Fruit fly (Drosophila melanogaster) whole organism, embryonic: ENCODE data around the gene yellow-g.

ENCODE experiments used
- Adf1 ChIP-seq: fragments of 200-800 bp; sonication (Bioruptor generic); IDR thresholded peaks from 2 replicates; pipeline ENCODE4 v1.3.6; 2022; ENCODE audit warnings: missing biosample characterization, missing genetic modification characterization
- Asciz ChIP-seq: fragments of 200-800 bp; sonication (Bioruptor generic); optimal IDR thresholded peaks from 2 replicates; lab custom pipeline; 2017; ENCODE audit warnings: missing biosample characterization, mild to moderate bottlenecking, missing genetic modification characterization, missing genetic modification reagents
- Bdp1 ChIP-seq: fragments of 200-800 bp; sonication (Bioruptor generic); optimal IDR thresholded peaks from 3 replicates; lab custom pipeline; 2016; ENCODE audit warnings: missing biosample characterization, missing genetic modification characterization
- Blimp-1 ChIP-seq: fragments of 200-800 bp; sonication (Bioruptor generic); optimal IDR thresholded peaks from 3 replicates; lab custom pipeline; 2018; ENCODE audit warnings: missing biosample characterization, missing genetic modification characterization, mild to moderate bottlenecking, moderate library complexity, missing genetic modification reagents
- CG10274 ChIP-seq: fragments of 200-800 bp; sonication (Bioruptor generic); optimal IDR thresholded peaks from 3 replicates; lab custom pipeline; 2017; ENCODE audit warnings: missing biosample characterization, mild to moderate bottlenecking, missing genetic modification characterization
- CG10321 ChIP-seq: fragments of 200-800 bp; sonication (Bioruptor generic); IDR thresholded peaks from 2 replicates; pipeline ENCODE4 v1.3.6; 2022; ENCODE audit warnings: missing biosample characterization, missing genetic modification characterization
- CG10431 ChIP-seq: fragments of 200-800 bp; sonication (Bioruptor generic); optimal IDR thresholded peaks from 3 replicates; lab custom pipeline; 2018; ENCODE audit warnings: missing biosample characterization, mild to moderate bottlenecking, missing genetic modification characterization
- CG10979 ChIP-seq: fragments of 200-800 bp; sonication (Bioruptor generic); optimal IDR thresholded peaks from 2 replicates; lab custom pipeline; 2018; ENCODE audit warnings: missing biosample characterization, mild to moderate bottlenecking, missing genetic modification characterization, moderate library complexity
- CG12236 ChIP-seq: fragments of 200-800 bp; sonication (Bioruptor generic); optimal IDR thresholded peaks from 2 replicates; lab custom pipeline; 2016; ENCODE audit warnings: missing biosample characterization, missing genetic modification characterization
- CG12659 ChIP-seq: fragments of 200-800 bp; sonication (Bioruptor generic); optimal IDR thresholded peaks from 3 replicates; lab custom pipeline; 2017; ENCODE audit warnings: mild to moderate bottlenecking, missing biosample characterization, missing genetic modification reagents, missing genetic modification characterization
- CG15269 ChIP-seq: fragments of 200-800 bp; sonication (Bioruptor generic); optimal IDR thresholded peaks from 2 replicates; lab custom pipeline; 2018; ENCODE audit warnings: missing biosample characterization, mild to moderate bottlenecking, missing genetic modification characterization, moderate library complexity
- CG17385 ChIP-seq: fragments of 200-800 bp; sonication (Bioruptor generic); optimal IDR thresholded peaks from 3 replicates; lab custom pipeline; 2018; ENCODE audit warnings: missing biosample characterization, mild to moderate bottlenecking, missing genetic modification characterization
- CG18599 ChIP-seq: fragments of 200-800 bp; sonication (Bioruptor generic); optimal IDR thresholded peaks from 3 replicates; lab custom pipeline; 2017; ENCODE audit warnings: missing biosample characterization, missing genetic modification characterization, mild to moderate bottlenecking, moderate library complexity, missing genetic modification reagents
- CG2120 ChIP-seq: fragments of 200-800 bp; sonication (Bioruptor generic); optimal IDR thresholded peaks from 3 replicates; lab custom pipeline; 2016; ENCODE audit warnings: missing biosample characterization, missing genetic modification characterization
- CG2202 ChIP-seq: fragments of 200-800 bp; sonication (Bioruptor generic); optimal IDR thresholded peaks from 2 replicates; lab custom pipeline; 2018; ENCODE audit warnings: missing biosample characterization, mild to moderate bottlenecking, missing genetic modification characterization
- CG2889 ChIP-seq: fragments of 200-800 bp; sonication (Bioruptor generic); IDR thresholded peaks from 3 replicates; pipeline ENCODE4 v1.3.6; 2022; ENCODE audit warnings: missing biosample characterization, missing genetic modification characterization
- CG6254 ChIP-seq: fragments of 200-800 bp; sonication (Bioruptor generic); optimal IDR thresholded peaks from 3 replicates; lab custom pipeline; 2017; ENCODE audit warnings: mild to moderate bottlenecking, missing biosample characterization, missing genetic modification reagents, missing genetic modification characterization
- CG7357 ChIP-seq: fragments of 200-800 bp; sonication (Bioruptor generic); IDR thresholded peaks from 3 replicates; pipeline ENCODE4 v1.3.6; 2022; ENCODE audit warnings: missing biosample characterization, missing genetic modification characterization
- CG7372 ChIP-seq: fragments of 200-800 bp; sonication (Bioruptor generic); IDR thresholded peaks from 2 replicates; pipeline ENCODE4 v1.3.6; 2022; ENCODE audit warnings: missing biosample characterization, missing genetic modification characterization
- CG9437 ChIP-seq: fragments of 200-800 bp; sonication (Bioruptor generic); optimal IDR thresholded peaks from 2 replicates; lab custom pipeline; 2018; ENCODE audit warnings: missing biosample characterization, mild to moderate bottlenecking, missing genetic modification characterization
- CG9609 ChIP-seq: fragments of 200-800 bp; sonication (Bioruptor generic); optimal IDR thresholded peaks from 3 replicates; lab custom pipeline; 2016; ENCODE audit warnings: missing biosample characterization, missing genetic modification characterization
- CG9727 ChIP-seq: fragments of 200-800 bp; sonication (Bioruptor generic); optimal IDR thresholded peaks from 3 replicates; lab custom pipeline; 2017; ENCODE audit warnings: missing biosample characterization, mild to moderate bottlenecking, missing genetic modification characterization
- CrebB ChIP-seq: fragments of 200-800 bp; sonication (Bioruptor generic); optimal IDR thresholded peaks from 3 replicates; lab custom pipeline; 2018; ENCODE audit warnings: missing biosample characterization, mild to moderate bottlenecking, missing genetic modification characterization
- D19A ChIP-seq: fragments of 200-800 bp; optimal IDR thresholded peaks from 3 replicates; lab custom pipeline; 2019; ENCODE audit warnings: missing biosample characterization, mild to moderate bottlenecking, missing genetic modification characterization, moderate library complexity
- Dad ChIP-seq: fragments of 200-800 bp; sonication (Bioruptor generic); optimal IDR thresholded peaks from 3 replicates; lab custom pipeline; 2016; ENCODE audit warnings: missing biosample characterization, missing genetic modification characterization
- E2f1 ChIP-seq: fragments of 200-800 bp; sonication (Bioruptor generic); IDR thresholded peaks from 2 replicates; pipeline ENCODE4 v1.3.6; 2022; ENCODE audit warnings: missing biosample characterization, missing genetic modification characterization
- Fer1 ChIP-seq: fragments of 200-800 bp; sonication (Bioruptor generic); optimal IDR thresholded peaks from 2 replicates; lab custom pipeline; 2017; ENCODE audit warnings: missing biosample characterization, mild to moderate bottlenecking, missing genetic modification characterization
- HLH54F ChIP-seq: fragments of 200-800 bp; sonication (Bioruptor generic); optimal IDR thresholded peaks from 3 replicates; lab custom pipeline; 2016; ENCODE audit warnings: missing biosample characterization, missing genetic modification characterization
- HmgZ ChIP-seq: fragments of 200-800 bp; sonication (Bioruptor generic); optimal IDR thresholded peaks from 2 replicates; lab custom pipeline; 2018; ENCODE audit warnings: missing biosample characterization, mild to moderate bottlenecking, missing genetic modification characterization
- Hmr ChIP-seq: fragments of 200-800 bp; sonication (Bioruptor generic); optimal IDR thresholded peaks from 3 replicates; lab custom pipeline; 2017; ENCODE audit warnings: mild to moderate bottlenecking, missing biosample characterization, missing genetic modification reagents, missing genetic modification characterization
- Hmx ChIP-seq: fragments of 200-800 bp; sonication (Bioruptor generic); optimal IDR thresholded peaks from 2 replicates; lab custom pipeline; 2016; ENCODE audit warnings: missing biosample characterization, missing genetic modification characterization
- Lim3 ChIP-seq: fragments of 200-800 bp; sonication (Bioruptor generic); IDR thresholded peaks from 2 replicates; pipeline ENCODE4 v1.3.6; 2022; ENCODE audit warnings: missing biosample characterization, missing genetic modification characterization
- NFAT ChIP-seq: fragments of 200-800 bp; sonication (Bioruptor generic); IDR thresholded peaks from 2 replicates; pipeline ENCODE4 v1.3.6; 2022; ENCODE audit warnings: missing biosample characterization, missing genetic modification characterization
- Nf-YB ChIP-seq: fragments of 200-800 bp; sonication (Bioruptor generic); optimal IDR thresholded peaks from 3 replicates; lab custom pipeline; 2019; ENCODE audit warnings: missing biosample characterization, mild to moderate bottlenecking, missing genetic modification characterization, moderate library complexity
- Oli ChIP-seq: fragments of 200-800 bp; sonication (Bioruptor generic); optimal IDR thresholded peaks from 2 replicates; lab custom pipeline; 2018; ENCODE audit warnings: missing biosample characterization, mild to moderate bottlenecking, missing genetic modification characterization, moderate library complexity
- Rfx ChIP-seq: fragments of 200-800 bp; sonication (Bioruptor generic); IDR thresholded peaks from 2 replicates; pipeline ENCODE4 v1.3.6; 2022; ENCODE audit warnings: missing biosample characterization, missing genetic modification characterization
- Spps ChIP-seq: fragments of 200-800 bp; sonication (Bioruptor generic); optimal IDR thresholded peaks from 2 replicates; lab custom pipeline; 2018; ENCODE audit warnings: missing biosample characterization, mild to moderate bottlenecking, missing genetic modification characterization
- esg ChIP-seq: fragments of 200-800 bp; sonication (Bioruptor generic); conservative IDR thresholded peaks from 2 replicates; pipeline ENCODE4 v1.3.6; 2022; ENCODE audit warnings: missing biosample characterization, missing genetic modification characterization
- gem ChIP-seq: fragments of 200-800 bp; sonication (Bioruptor generic); optimal IDR thresholded peaks from 2 replicates; lab custom pipeline; 2019; ENCODE audit warnings: missing biosample characterization, mild to moderate bottlenecking, missing genetic modification characterization, moderate library complexity
- gro ChIP-seq: fragments of 200-800 bp; sonication (Bioruptor generic); optimal IDR thresholded peaks from 2 replicates; lab custom pipeline; 2016; ENCODE audit warnings: missing biosample characterization, missing genetic modification characterization
- inv ChIP-seq: fragments of 200-800 bp; sonication (Bioruptor generic); IDR thresholded peaks from 2 replicates; pipeline ENCODE4 v1.3.6; 2022; ENCODE audit warnings: missing biosample characterization, missing genetic modification characterization; ENCODE audit not compliant: partially characterized antibody
- kah ChIP-seq: fragments of 200-800 bp; sonication (Bioruptor generic); optimal IDR thresholded peaks from 2 replicates; lab custom pipeline; 2018; ENCODE audit warnings: missing biosample characterization, mild to moderate bottlenecking, missing genetic modification characterization
- luna ChIP-seq: fragments of 200-800 bp; sonication (Bioruptor generic); optimal IDR thresholded peaks from 2 replicates; lab custom pipeline; 2016; ENCODE audit warnings: missing biosample characterization, missing genetic modification characterization
- nom ChIP-seq: fragments of 200-800 bp; sonication (Bioruptor generic); optimal IDR thresholded peaks from 2 replicates; lab custom pipeline; 2017; ENCODE audit warnings: missing biosample characterization, missing genetic modification characterization, mild to moderate bottlenecking, moderate library complexity, missing genetic modification reagents
- pfk ChIP-seq: fragments of 200-800 bp; sonication (Bioruptor generic); optimal IDR thresholded peaks from 2 replicates; lab custom pipeline; 2018; ENCODE audit warnings: missing biosample characterization, mild to moderate bottlenecking, missing genetic modification characterization, moderate library complexity
- pnt ChIP-seq: fragments of 200-800 bp; sonication (Bioruptor generic); optimal IDR thresholded peaks from 3 replicates; lab custom pipeline; 2016; ENCODE audit warnings: missing biosample characterization, missing genetic modification characterization
- slou ChIP-seq: fragments of 200-800 bp; sonication (Bioruptor generic); optimal IDR thresholded peaks from 3 replicates; lab custom pipeline; 2016; ENCODE audit warnings: missing biosample characterization, missing genetic modification characterization
- sna ChIP-seq: fragments of 200-800 bp; sonication (Bioruptor generic); IDR thresholded peaks from 2 replicates; pipeline ENCODE4 v1.3.6; 2022; ENCODE audit warnings: missing biosample characterization, missing genetic modification characterization; ENCODE audit not compliant: partially characterized antibody
- toy ChIP-seq: fragments of 200-800 bp; sonication (Bioruptor generic); IDR thresholded peaks from 2 replicates; pipeline ENCODE4 v1.3.6; 2022; ENCODE audit warnings: missing biosample characterization, missing genetic modification characterization
- zen ChIP-seq: fragments of 200-800 bp; sonication (Bioruptor generic); optimal IDR thresholded peaks from 3 replicates; lab custom pipeline; 2018; ENCODE audit warnings: missing biosample characterization, mild to moderate bottlenecking, missing genetic modification characterization, moderate library complexity

Gene yellow-g

dm6 chr3L:2262515-2262944 lies 10.0 kb downstream of the yellow-g start, which contains the start of the genes oxt and CG13807 (continued):
- TF ChIP-seq gro (GFP tag; lab: Kevin White, UChicago) (peak; percentile 77), pfk (GFP tag; lab: Kevin White, UChicago) (no peak), CG17385 (GFP tag; lab: Kevin White, UChicago) (peak; percentile 78), Nf-YB (peak; percentile 66), CG2202 (peak; percentile 65), Bdp1 (GFP tag; lab: Kevin White, UChicago) (peak; percentile 53), Asciz (GFP tag; lab: Kevin White, UChicago) (peak; percentile 70), CG10321 (GFP tag; lab: Robert Waterston, UW) (peak; percentile 47; the same call in 1 of the 2 replicates), CrebB (peak; percentile 64), luna (GFP tag; lab: Kevin White, UChicago) (no peak), Oli (tag; lab: Kevin White, UChicago) (peak; percentile 87), sna (GFP tag; lab: Robert Waterston, UW) (no peak), Adf1 (peak; percentile 71), D19A (tag; lab: Kevin White, UChicago) (no peak), HmgZ (tag; lab: Kevin White, UChicago) (peak; percentile 94), CG12659 (GFP tag; lab: Kevin White, UChicago) (peak; percentile 92), gem (tag; lab: Kevin White, UChicago) (peak; percentile 93), zen (tag; lab: Kevin White, UChicago) (peak; percentile 83), kah (GFP tag; lab: Kevin White, UChicago) (peak; percentile 50), CG6254 (GFP tag; lab: Kevin White, UChicago) (peak; percentile 73), esg (GFP tag; lab: Robert Waterston, UW) (peak; percentile 84), Dad (peak; percentile 39), CG15269 (peak; percentile 89), CG9609 (GFP tag; lab: Kevin White, UChicago) (peak; percentile 59), Hmx (GFP tag; lab: Kevin White, UChicago) (no peak), CG7372 (GFP tag; lab: Robert Waterston, UW) (peak; percentile 88), nom (GFP tag; lab: Kevin White, UChicago) (peak; percentile 63), NFAT (GFP tag; lab: Robert Waterston, UW) (peak; percentile 83), CG12236 (GFP tag; lab: Kevin White, UChicago) (no peak), slou (GFP tag; lab: Kevin White, UChicago) (peak; percentile 42), Hmr (peak; percentile 89), inv (GFP tag; lab: Robert Waterston, UW) (0 out of 2 replicates have a peak, but pooled peaks have one; percentile 12), CG7357 (GFP tag; lab: Robert Waterston, UW) (peak; percentile 75), CG10431 (GFP tag; lab: Kevin White, UChicago) (peak; percentile 70), E2f1 (GFP tag; lab: Robert Waterston, UW) (peak; percentile 89), toy (GFP tag; lab: Robert Waterston, UW) (peak; percentile 67; the same call in 1 of the 2 replicates), Spps (peak; percentile 77), CG18599 (GFP tag; lab: Kevin White, UChicago) (peak; percentile 83), CG10979 (tag; lab: Kevin White, UChicago) (peak; percentile 78), HLH54F (peak; percentile 58), Lim3 (GFP tag; lab: Robert Waterston, UW) (peak; percentile 42; the same call in 1 of the 2 replicates), CG9727 (peak; percentile 89), pnt (GFP tag; lab: Kevin White, UChicago) (peak; percentile 58), Fer1 (peak; percentile 81), CG9437 (GFP tag; lab: Kevin White, UChicago) (peak; percentile 73), CG2889 (GFP tag; lab: Robert Waterston, UW) (peak; percentile 79), CG2120 (peak; percentile 85), Blimp-1 (peak; percentile 76), Rfx (GFP tag; lab: Robert Waterston, UW) (peak; percentile 93), CG10274 (GFP tag; lab: Kevin White, UChicago) (peak; percentile 42)
